Worm (Caenorhabditis elegans) whole organism, young adult: ENCODE results near the gene R07E5.7.

Experiments
- B0336.3 ChIP-seq: fragments of 200-800 bp; sonication (Bioruptor generic); IDR thresholded peaks from 2 replicates; pipeline ENCODE4 v1.3.6; 2022; ENCODE audit warnings: missing genetic modification characterization, missing compliant biosample characterization
- C17E4.6 ChIP-seq: fragments of 200-800 bp; sonication (Bioruptor generic); IDR thresholded peaks from 2 replicates; pipeline ENCODE4 v1.3.6; 2022; ENCODE audit warnings: missing genetic modification reagents, missing genetic modification characterization, missing compliant biosample characterization
- F22D6.2 ChIP-seq: sonication (generic microtip); optimal IDR thresholded peaks from 2 replicates; lab custom pipeline; 2016; ENCODE audit warnings: mild to moderate bottlenecking, missing genetic modification characterization, missing compliant biosample characterization
- F23B12.7 ChIP-seq: sonication (generic microtip); optimal IDR thresholded peaks from 2 replicates; lab custom pipeline; 2017; ENCODE audit warnings: missing genetic modification characterization, mild to moderate bottlenecking, missing compliant biosample characterization, antibody characterized with exemption, moderate library complexity; ENCODE audit not compliant: insufficient read depth
- F37B4.10 ChIP-seq: fragments of 200-800 bp; sonication (Bioruptor generic); IDR thresholded peaks from 2 replicates; pipeline ENCODE4 v1.3.6; 2022; ENCODE audit warnings: missing genetic modification characterization, missing compliant biosample characterization
- F49E8.2 ChIP-seq: sonication (generic microtip); optimal IDR thresholded peaks from 3 replicates; lab custom pipeline; 2017; ENCODE audit warnings: missing genetic modification characterization, mild to moderate bottlenecking, missing compliant biosample characterization, antibody characterized with exemption, moderate library complexity; ENCODE audit not compliant: insufficient read depth
- F55B11.4 ChIP-seq: sonication (generic microtip); optimal IDR thresholded peaks from 2 replicates; lab custom pipeline; 2016; ENCODE audit warnings: missing compliant biosample characterization, missing genetic modification characterization, borderline replicate concordance; ENCODE audit not compliant: insufficient read depth
- F57A8.1 ChIP-seq: fragments of 200-800 bp; sonication (Bioruptor generic); optimal IDR thresholded peaks from 2 replicates; lab custom pipeline; 2018; ENCODE audit warnings: mild to moderate bottlenecking, missing genetic modification characterization, moderate library complexity, missing compliant biosample characterization
- K12H6.12 ChIP-seq: fragments of 200-800 bp; sonication (Bioruptor generic); optimal IDR thresholded peaks from 2 replicates; lab custom pipeline; 2018; ENCODE audit warnings: mild to moderate bottlenecking, missing genetic modification characterization, missing compliant biosample characterization
- aptf-2 ChIP-seq: fragments of 200-800 bp; sonication (Bioruptor generic); conservative IDR thresholded peaks from 2 replicates; pipeline ENCODE4 v1.3.6; 2022; ENCODE audit warnings: missing genetic modification reagents, missing genetic modification characterization, missing compliant biosample characterization
- attf-3 ChIP-seq: fragments of 200-800 bp; sonication (Bioruptor generic); conservative IDR thresholded peaks from 2 replicates; pipeline ENCODE4 v1.3.6; 2022; ENCODE audit warnings: missing genetic modification reagents, missing genetic modification characterization, missing compliant biosample characterization
- ceh-79 ChIP-seq: sonication (generic microtip); optimal IDR thresholded peaks from 2 replicates; lab custom pipeline; 2017; ENCODE audit warnings: mild to moderate bottlenecking, missing genetic modification characterization, missing compliant biosample characterization
- dox-1 ChIP-seq: fragments of 200-800 bp; sonication (Bioruptor generic); IDR thresholded peaks from 2 replicates; pipeline ENCODE4 v1.3.6; 2022; ENCODE audit warnings: missing genetic modification reagents, missing genetic modification characterization, missing compliant biosample characterization
- egl-44 ChIP-seq: fragments of 200-800 bp; sonication (Bioruptor generic); IDR thresholded peaks from 2 replicates; pipeline ENCODE4 v1.3.6; 2022; ENCODE audit warnings: missing genetic modification reagents, missing genetic modification characterization, missing compliant biosample characterization
- fkh-3 ChIP-seq: sonication (generic microtip); optimal IDR thresholded peaks from 2 replicates; lab custom pipeline; 2016; ENCODE audit warnings: mild to moderate bottlenecking, missing genetic modification characterization, missing compliant biosample characterization
- him-1 ChIP-seq: sonication (generic microtip); optimal IDR thresholded peaks from 2 replicates; lab custom pipeline; 2016; ENCODE audit warnings: missing genotype, missing genetic modification reagents, missing genetic modification characterization, missing compliant biosample characterization
- hsf-1 ChIP-seq: fragments of 200-800 bp; sonication (Bioruptor generic); IDR thresholded peaks from 2 replicates; pipeline ENCODE4 v1.3.6; 2022; ENCODE audit warnings: missing genetic modification reagents, missing genetic modification characterization, missing compliant biosample characterization
- lin-35 ChIP-seq, 3 experiments: fragments of 150-350 bp in 2 of 3; sonication (generic microtip) in 1 of 3; optimal IDR thresholded peaks; 2 replicates each; lab custom pipeline; 2014 to 2018; ENCODE audit warnings: missing biosample characterization in 3 of 3, missing genetic modification characterization in 3 of 3, missing genetic modification reagents in 3 of 3
- lsy-27 ChIP-seq: sonication (generic microtip); optimal IDR thresholded peaks from 2 replicates; lab custom pipeline; 2017; ENCODE audit warnings: missing genetic modification characterization, mild to moderate bottlenecking, missing compliant biosample characterization, antibody characterized with exemption, missing genotype, borderline replicate concordance; ENCODE audit not compliant: insufficient read depth
- mcd-1 ChIP-seq: fragments of 200-800 bp; sonication (Bioruptor generic); IDR thresholded peaks from 2 replicates; pipeline ENCODE4 v1.3.6; 2022; ENCODE audit warnings: missing genetic modification reagents, missing genetic modification characterization, missing compliant biosample characterization
- nhr-27 ChIP-seq: fragments of 200-800 bp; sonication (Bioruptor generic); optimal IDR thresholded peaks from 2 replicates; lab custom pipeline; 2018; ENCODE audit warnings: mild to moderate bottlenecking, missing genetic modification characterization, moderate library complexity, missing compliant biosample characterization
- nhr-80 ChIP-seq: sonication (generic microtip); optimal IDR thresholded peaks from 2 replicates; lab custom pipeline; 2016; ENCODE audit warnings: missing genetic modification characterization, missing compliant biosample characterization
- nhr-90 ChIP-seq: sonication (generic microtip); optimal IDR thresholded peaks from 2 replicates; lab custom pipeline; 2016; ENCODE audit warnings: missing genotype, mild to moderate bottlenecking, missing genetic modification characterization, missing compliant biosample characterization
- rcor-1 ChIP-seq: fragments of 200-800 bp; sonication (Bioruptor generic); IDR thresholded peaks from 2 replicates; pipeline ENCODE4 v1.3.6; 2022; ENCODE audit warnings: missing genetic modification reagents, missing genetic modification characterization, missing compliant biosample characterization
- repo-1 ChIP-seq: sonication (generic microtip); optimal IDR thresholded peaks from 2 replicates; lab custom pipeline; 2017; ENCODE audit warnings: mild to moderate bottlenecking, missing genetic modification characterization, missing compliant biosample characterization
- sdz-38 ChIP-seq: sonication (generic microtip); optimal IDR thresholded peaks from 2 replicates; lab custom pipeline; 2016; ENCODE audit warnings: missing genotype, missing genetic modification characterization, missing compliant biosample characterization
- snpc-3.4 ChIP-seq: sonication (generic microtip); optimal IDR thresholded peaks from 2 replicates; lab custom pipeline; 2017; ENCODE audit warnings: missing genetic modification characterization, mild to moderate bottlenecking, missing compliant biosample characterization, antibody characterized with exemption, moderate library complexity, missing genotype, missing genetic modification reagents
- snpc-4 ChIP-seq, 5 experiments: fragments of 150-350 bp in 1 of 5; sonication (generic microtip) in 4 of 5; optimal IDR thresholded peaks; 2 replicates each; lab custom pipeline; 2014 to 2018; ENCODE audit warnings: missing genetic modification characterization in 5 of 5, missing biosample characterization in 3 of 5, antibody characterized with exemption in 2 of 5, mild to moderate bottlenecking in 2 of 5, missing compliant biosample characterization in 2 of 5, missing genotype in 2 of 5, moderate library complexity in 2 of 5, missing genetic modification reagents in 1 of 5
- unc-130 ChIP-seq: sonication (generic microtip); optimal IDR thresholded peaks from 2 replicates; lab custom pipeline; 2016; ENCODE audit warnings: missing genetic modification reagents, missing genetic modification characterization, missing compliant biosample characterization
- unc-62 ChIP-seq: fragments of 150-350 bp; optimal IDR thresholded peaks from 2 replicates; lab custom pipeline; 2014; ENCODE audit warnings: missing biosample characterization, missing genetic modification reagents, missing genetic modification characterization
- zfh-2 ChIP-seq: fragments of 200-800 bp; sonication (Bioruptor generic); conservative IDR thresholded peaks from 2 replicates; pipeline ENCODE4 v1.3.6; 2022; ENCODE audit warnings: missing genetic modification reagents, missing genetic modification characterization, missing compliant biosample characterization
- ztf-18 ChIP-seq: sonication (generic microtip); optimal IDR thresholded peaks from 2 replicates; lab custom pipeline; 2016; ENCODE audit warnings: missing genotype, mild to moderate bottlenecking, missing genetic modification characterization, missing compliant biosample characterization
- ztf-22 ChIP-seq: fragments of 200-800 bp; sonication (Bioruptor generic); optimal IDR thresholded peaks from 2 replicates; lab custom pipeline; 2018; ENCODE audit warnings: mild to moderate bottlenecking, missing genetic modification characterization, moderate library complexity, missing compliant biosample characterization
- ztf-26 ChIP-seq: sonication (generic microtip); optimal IDR thresholded peaks from 2 replicates; lab custom pipeline; 2017; ENCODE audit warnings: missing genetic modification characterization, missing compliant biosample characterization
- ztf-6 ChIP-seq: fragments of 200-800 bp; sonication (Bioruptor generic); IDR thresholded peaks from 2 replicates; pipeline ENCODE4 v1.3.6; 2022; ENCODE audit warnings: missing genetic modification reagents, missing genetic modification characterization, missing compliant biosample characterization

R07E5.7 gene

DNA sequence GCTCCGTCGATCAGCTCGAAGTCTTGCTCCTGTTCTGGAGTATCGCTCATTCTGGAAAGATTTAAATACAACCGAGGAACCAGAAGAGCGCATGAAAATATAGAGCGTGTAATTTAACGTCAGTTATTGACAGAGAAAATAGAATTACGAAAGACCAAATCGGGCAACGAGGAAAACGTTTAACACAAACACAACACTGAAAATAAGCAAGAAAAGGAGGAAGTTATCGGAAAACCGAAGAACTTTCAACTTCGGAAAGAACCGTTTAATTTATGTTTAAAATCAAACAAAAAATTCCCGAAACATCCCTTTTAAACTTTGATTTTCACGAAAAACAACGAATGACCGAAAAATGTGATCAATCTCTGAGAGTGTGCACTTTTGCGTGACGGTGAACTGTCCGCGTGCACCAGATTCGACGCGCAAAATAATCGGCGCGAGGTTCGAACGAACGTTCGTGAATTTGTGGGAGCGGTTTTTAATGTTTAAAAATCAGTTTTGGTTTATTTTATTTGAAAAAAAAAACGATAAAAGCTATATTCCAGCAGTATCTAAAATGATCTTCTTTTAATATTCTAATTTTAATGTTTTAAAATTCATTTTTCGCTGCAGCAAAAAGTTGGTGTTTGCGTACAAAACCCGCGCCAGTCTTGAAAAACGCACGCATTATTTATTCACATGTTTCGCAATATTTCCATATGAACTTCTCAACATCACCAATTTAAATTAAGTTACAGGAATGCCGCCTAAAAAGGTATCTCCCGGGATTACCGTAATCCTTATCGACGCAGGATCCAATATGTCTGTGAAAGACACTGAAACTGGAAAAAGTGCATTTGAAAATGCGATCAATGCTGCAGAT is at the start of gene R07E5.7, which contains the start of gene cku-80 (continued):
- TF ChIP-seq sdz-38: no peak
- TF ChIP-seq dox-1 (GFP tag; lab: Robert Waterston, UW): no peak
- TF ChIP-seq unc-62: no peak
- TF ChIP-seq him-1 (tag; lab: Kevin White, UChicago): no peak
- TF ChIP-seq fkh-3 (tag; lab: Kevin White, UChicago): no peak
- no peak for TF ChIP-seq hsf-1 (GFP tag; lab: Robert Waterston, UW)
- no peak for TF ChIP-seq ztf-6
- no peak for TF ChIP-seq rcor-1 (GFP tag; lab: Robert Waterston, UW)
- no peak for TF ChIP-seq F57A8.1 (GFP tag; lab: Kevin White, UChicago)
- no peak for TF ChIP-seq F37B4.10 (GFP tag; lab: Robert Waterston, UW)
- no peak for TF ChIP-seq ztf-18 (tag; lab: Kevin White, UChicago)
- TF ChIP-seq aptf-2: no peak
- TF ChIP-seq unc-130 (GFP tag; lab: Kevin White, UChicago): no peak
- TF ChIP-seq F23B12.7 (tag; lab: Kevin White, UChicago): peak; percentile 70
- TF ChIP-seq ztf-26 (tag; lab: Kevin White, UChicago): no peak
- TF ChIP-seq F55B11.4: no peak
- TF ChIP-seq snpc-4 (GFP tag; optimal IDR thresholded peaks at IDR 0.05; lab: Kevin White, UChicago): no peak
- TF ChIP-seq snpc-4 (tag; optimal IDR thresholded peaks at IDR 0.05; lab: Kevin White, UChicago): peak; percentile 4 to 77 (median 53)
- TF ChIP-seq nhr-80 (tag; lab: Kevin White, UChicago): no peak
- TF ChIP-seq nhr-90 (tag; lab: Kevin White, UChicago): no peak
- no peak for TF ChIP-seq B0336.3 (GFP tag; lab: Robert Waterston, UW)
- no peak for TF ChIP-seq F49E8.2 (tag; lab: Kevin White, UChicago)
- peak; percentile 59 for TF ChIP-seq mcd-1 (GFP tag; lab: Robert Waterston, UW)
- TF ChIP-seq snpc-3.4 (tag; lab: Kevin White, UChicago): peak; percentile 60
- peak in 1 of 3 experiments; percentile 62 for TF ChIP-seq lin-35 (GFP tag; optimal IDR thresholded peaks at IDR 0.05; lab: Kevin White, UChicago)
- no peak for TF ChIP-seq F22D6.2 (tag; lab: Kevin White, UChicago)
- TF ChIP-seq attf-3 (GFP tag; lab: Robert Waterston, UW): no peak
- peak; percentile 33 for TF ChIP-seq K12H6.12 (tag; lab: Kevin White, UChicago)
- no peak for TF ChIP-seq repo-1 (tag; lab: Kevin White, UChicago)

DNA sequence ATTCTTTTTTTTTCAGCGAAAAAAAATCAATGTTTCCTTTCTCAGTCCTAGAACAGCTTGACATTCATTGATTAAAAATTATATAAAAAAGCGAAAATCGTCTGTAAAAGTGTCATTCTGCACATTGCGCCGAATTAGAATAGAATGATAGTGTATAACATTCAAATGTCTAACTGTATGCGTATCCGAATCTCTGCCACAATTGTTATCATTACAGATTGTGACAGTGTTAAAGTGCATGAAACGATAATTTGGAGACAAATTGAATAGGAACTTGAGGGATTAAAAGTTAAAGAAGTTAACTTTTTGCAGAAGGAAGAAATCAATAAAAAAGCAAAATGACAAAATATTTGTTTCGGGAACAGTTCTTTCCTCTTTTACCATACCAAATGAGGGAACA is 49.4 kb upstream of the R07E5.7 start:
- TF ChIP-seq snpc-3.4 (tag; lab: Kevin White, UChicago) (no peak), nhr-80 (tag; lab: Kevin White, UChicago) (peak; percentile 72)
- TF ChIP-seq, all 124 proteins: peak for 1

DNA sequence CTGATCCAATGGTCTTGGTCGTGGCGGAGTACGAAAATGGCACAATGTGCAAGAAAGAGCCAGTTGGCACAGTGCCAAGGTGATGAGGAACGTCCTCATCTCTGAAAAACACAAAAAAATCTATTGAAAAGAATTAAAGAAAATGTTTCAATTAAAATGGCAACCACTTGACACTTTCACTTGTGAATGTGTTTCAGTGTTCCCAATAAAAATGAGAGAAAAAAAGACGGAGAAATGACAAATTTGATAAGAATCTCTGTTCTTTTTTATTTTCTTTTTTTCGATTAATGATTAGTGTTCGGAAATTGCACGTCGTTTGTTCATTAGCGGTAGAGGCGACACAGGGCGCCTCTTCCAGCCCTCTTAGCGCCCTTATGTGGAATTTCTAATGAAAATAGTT is 48.3 kb upstream of the R07E5.7 start, which contains the start of gene ndg-4:
Gene ndg-4, minus strand, starts transcription at position 101 of the 400 bp plus-strand sequence.
- TF ChIP-seq ceh-79 (tag; lab: Kevin White, UChicago): no peak
- no peak for TF ChIP-seq zfh-2 (GFP tag; lab: Robert Waterston, UW)
- no peak for TF ChIP-seq K12H6.12 (tag; lab: Kevin White, UChicago)
- TF ChIP-seq egl-44 (GFP tag; lab: Robert Waterston, UW): no peak
- TF ChIP-seq ztf-22: no peak
- no peak for TF ChIP-seq C17E4.6 (GFP tag; lab: Robert Waterston, UW)
- TF ChIP-seq nhr-27: no peak
- no peak for TF ChIP-seq lsy-27 (tag; lab: Kevin White, UChicago)
- no peak for TF ChIP-seq dox-1 (GFP tag; lab: Robert Waterston, UW)
- no peak for TF ChIP-seq ztf-18 (tag; lab: Kevin White, UChicago)
